Fruit fly (Drosophila melanogaster) whole organism, embryonic: Measurements from ENCODE around the gene sgll.

ENCODE experiments used
- Asciz ChIP-seq: fragments of 200-800 bp; sonication (Bioruptor generic); optimal IDR thresholded peaks from 2 replicates; lab custom pipeline; 2017; ENCODE audit warnings: missing biosample characterization, mild to moderate bottlenecking, missing genetic modification characterization, missing genetic modification reagents
- Awh ChIP-seq: fragments of 200-800 bp; sonication (Bioruptor generic); IDR thresholded peaks from 2 replicates; pipeline ENCODE4, ENCODE4 v1.3.6; 2022; ENCODE audit warnings: missing biosample characterization, missing genetic modification characterization
- CG10366 ChIP-seq: fragments of 200-800 bp; sonication (Bioruptor generic); IDR thresholded peaks from 2 replicates; pipeline ENCODE4 v1.3.6; 2022; ENCODE audit warnings: missing biosample characterization, missing genetic modification characterization
- CG12219 ChIP-seq: fragments of 200-800 bp; sonication (Bioruptor generic); optimal IDR thresholded peaks from 3 replicates; lab custom pipeline; 2018; ENCODE audit warnings: missing biosample characterization, mild to moderate bottlenecking, missing genetic modification characterization
- CG14441 ChIP-seq: fragments of 200-800 bp; sonication (Bioruptor generic); IDR thresholded peaks from 2 replicates; pipeline ENCODE4 v1.3.6; 2022; ENCODE audit warnings: missing biosample characterization, missing genetic modification characterization
- CG14965 ChIP-seq: fragments of 200-800 bp; sonication (Bioruptor generic); optimal IDR thresholded peaks from 2 replicates; lab custom pipeline; 2016; ENCODE audit warnings: missing biosample characterization, missing genetic modification characterization, borderline replicate concordance
- CG15514 ChIP-seq: fragments of 200-800 bp; sonication (Bioruptor generic); optimal IDR thresholded peaks from 3 replicates; lab custom pipeline; 2017; ENCODE audit warnings: missing biosample characterization, missing genetic modification characterization, mild to moderate bottlenecking, moderate library complexity, missing genetic modification reagents
- CG15696 ChIP-seq: fragments of 200-800 bp; sonication (Bioruptor generic); optimal IDR thresholded peaks from 2 replicates; lab custom pipeline; 2019; ENCODE audit warnings: missing biosample characterization, mild to moderate bottlenecking, missing genetic modification characterization, moderate library complexity
- CG1603 ChIP-seq: fragments of 200-800 bp; sonication (Bioruptor generic); optimal IDR thresholded peaks from 2 replicates; lab custom pipeline; 2019; ENCODE audit warnings: missing biosample characterization, mild to moderate bottlenecking, missing genetic modification characterization, moderate library complexity
- CG2199 ChIP-seq: fragments of 200-800 bp; sonication (Bioruptor generic); IDR thresholded peaks from 3 replicates; pipeline ENCODE4 v1.3.6; 2022; ENCODE audit warnings: missing biosample characterization, missing genetic modification characterization
- CG31388 ChIP-seq: fragments of 200-800 bp; sonication (Bioruptor generic); optimal IDR thresholded peaks from 2 replicates; lab custom pipeline; 2016; ENCODE audit warnings: missing biosample characterization, missing genetic modification characterization
- CG3407 ChIP-seq: fragments of 200-800 bp; sonication (Bioruptor generic); optimal IDR thresholded peaks from 2 replicates; lab custom pipeline; 2018; ENCODE audit warnings: missing biosample characterization, mild to moderate bottlenecking, missing genetic modification characterization
- CG34376 ChIP-seq: fragments of 200-800 bp; sonication (Bioruptor generic); optimal IDR thresholded peaks from 2 replicates; lab custom pipeline; 2018; ENCODE audit warnings: missing biosample characterization, mild to moderate bottlenecking, missing genetic modification characterization
- CG7271 ChIP-seq: fragments of 200-800 bp; sonication (Bioruptor generic); optimal IDR thresholded peaks from 2 replicates; lab custom pipeline; 2018; ENCODE audit warnings: missing biosample characterization, mild to moderate bottlenecking, missing genetic modification characterization, moderate library complexity
- CG8944 ChIP-seq: fragments of 200-800 bp; sonication (Bioruptor generic); optimal IDR thresholded peaks from 3 replicates; lab custom pipeline; 2016; ENCODE audit warnings: missing biosample characterization, missing genetic modification characterization
- CTCF ChIP-seq: fragments of 200-800 bp; sonication (Bioruptor generic); optimal IDR thresholded peaks from 2 replicates; lab custom pipeline; 2017; ENCODE audit warnings: missing biosample characterization, mild to moderate bottlenecking, missing genetic modification characterization, moderate library complexity
- E2f1 ChIP-seq: fragments of 200-800 bp; sonication (Bioruptor generic); IDR thresholded peaks from 2 replicates; pipeline ENCODE4 v1.3.6; 2022; ENCODE audit warnings: missing biosample characterization, missing genetic modification characterization
- Hmx ChIP-seq: fragments of 200-800 bp; sonication (Bioruptor generic); optimal IDR thresholded peaks from 2 replicates; lab custom pipeline; 2016; ENCODE audit warnings: missing biosample characterization, missing genetic modification characterization
- Hr51 ChIP-seq, 2 experiments: fragments of 200-800 bp; sonication (Bioruptor generic); optimal IDR thresholded peaks; 2 replicates in 1 of 2; 3 replicates in 1 of 2; lab custom pipeline; 2016 to 2018; ENCODE audit warnings: missing biosample characterization in 2 of 2, missing genetic modification characterization in 2 of 2, mild to moderate bottlenecking in 1 of 2, moderate library complexity in 1 of 2
- Jarid2 ChIP-seq: fragments of 200-800 bp; sonication (Bioruptor generic); optimal IDR thresholded peaks from 3 replicates; lab custom pipeline; 2017; ENCODE audit warnings: mild to moderate bottlenecking, missing biosample characterization, missing genetic modification reagents, missing genetic modification characterization
- Lhr ChIP-seq: fragments of 200-800 bp; sonication (Bioruptor generic); optimal IDR thresholded peaks from 3 replicates; lab custom pipeline; 2017; ENCODE audit warnings: mild to moderate bottlenecking, missing biosample characterization, missing genetic modification reagents, missing genetic modification characterization
- Scr ChIP-seq: fragments of 200-800 bp; sonication (Bioruptor generic); IDR thresholded peaks from 2 replicates; pipeline ENCODE4 v1.3.6; 2022; ENCODE audit warnings: missing biosample characterization, missing genetic modification characterization; ENCODE audit not compliant: partially characterized antibody
- Sox100B ChIP-seq: fragments of 200-800 bp; sonication (Bioruptor generic); optimal IDR thresholded peaks from 3 replicates; lab custom pipeline; 2018; ENCODE audit warnings: missing biosample characterization, mild to moderate bottlenecking, missing genetic modification characterization
- TFAM ChIP-seq: fragments of 200-800 bp; sonication (Bioruptor generic); optimal IDR thresholded peaks from 2 replicates; lab custom pipeline; 2017; ENCODE audit warnings: missing biosample characterization, missing genetic modification characterization, inconsistent platforms
- Taf1 ChIP-seq: fragments of 200-800 bp; sonication (Bioruptor generic); IDR thresholded peaks from 2 replicates; pipeline ENCODE4 v1.3.6; 2022; ENCODE audit warnings: missing biosample characterization, missing genetic modification characterization
- Usf ChIP-seq: fragments of 200-800 bp; sonication (Bioruptor generic); optimal IDR thresholded peaks from 2 replicates; lab custom pipeline; 2017; ENCODE audit warnings: missing genotype, missing biosample characterization, missing genetic modification characterization
- al ChIP-seq: fragments of 200-800 bp; sonication (Bioruptor generic); IDR thresholded peaks from 2 replicates; pipeline ENCODE4 v1.3.6; 2022; ENCODE audit warnings: missing biosample characterization, missing genetic modification characterization
- ara ChIP-seq: fragments of 200-800 bp; sonication (Bioruptor generic); IDR thresholded peaks from 2 replicates; pipeline ENCODE4 v1.3.6; 2022; ENCODE audit warnings: missing biosample characterization, missing genetic modification characterization
- chinmo ChIP-seq: fragments of 200-800 bp; sonication (Bioruptor generic); IDR thresholded peaks from 4 replicates; pipeline ENCODE4 v1.3.6; 2022; ENCODE audit warnings: missing biosample characterization, missing genetic modification characterization; ENCODE audit not compliant: partially characterized antibody
- dan ChIP-seq: fragments of 200-800 bp; sonication (Bioruptor generic); IDR thresholded peaks from 2 replicates; pipeline ENCODE4 v1.3.6; 2022; ENCODE audit warnings: missing biosample characterization, missing genetic modification characterization
- fru ChIP-seq: fragments of >200 bp; optimal IDR thresholded peaks from 2 replicates; lab custom pipeline; 2017
- gce ChIP-seq: fragments of 200-800 bp; sonication (Bioruptor generic); IDR thresholded peaks from 3 replicates; pipeline ENCODE4 v1.3.6; 2022; ENCODE audit warnings: missing biosample characterization, missing genetic modification characterization
- gcm ChIP-seq: fragments of 200-800 bp; sonication (Bioruptor generic); optimal IDR thresholded peaks from 2 replicates; lab custom pipeline; 2019; ENCODE audit warnings: missing biosample characterization, mild to moderate bottlenecking, missing genetic modification characterization, moderate library complexity
- jigr1 ChIP-seq: fragments of 200-800 bp; sonication (Bioruptor generic); IDR thresholded peaks from 3 replicates; pipeline ENCODE4 v1.3.6; 2022; ENCODE audit warnings: missing biosample characterization, missing genetic modification characterization
- kay ChIP-seq: fragments of 200-800 bp; sonication (Bioruptor generic); optimal IDR thresholded peaks from 2 replicates; lab custom pipeline; 2016; ENCODE audit warnings: missing biosample characterization, missing genetic modification characterization
- schlank ChIP-seq: fragments of 200-800 bp; sonication (Bioruptor generic); optimal IDR thresholded peaks from 2 replicates; lab custom pipeline; 2018; ENCODE audit warnings: missing biosample characterization, mild to moderate bottlenecking, missing genetic modification characterization
- sisA ChIP-seq: fragments of 200-800 bp; sonication (Bioruptor generic); IDR thresholded peaks from 2 replicates; pipeline ENCODE4 v1.3.6; 2022; ENCODE audit warnings: missing biosample characterization, missing genetic modification characterization
- sob ChIP-seq: fragments of 200-800 bp; sonication (Bioruptor generic); IDR thresholded peaks from 2 replicates; pipeline ENCODE4 v1.3.6; 2022; ENCODE audit warnings: missing biosample characterization, missing genetic modification characterization
- stwl ChIP-seq: fragments of 200-800 bp; sonication (Bioruptor generic); optimal IDR thresholded peaks from 3 replicates; lab custom pipeline; 2018; ENCODE audit warnings: missing biosample characterization, mild to moderate bottlenecking, missing genetic modification characterization, moderate library complexity
- tap ChIP-seq: fragments of 200-800 bp; optimal IDR thresholded peaks from 3 replicates; lab custom pipeline; 2019; ENCODE audit warnings: missing biosample characterization, mild to moderate bottlenecking, missing genetic modification characterization, moderate library complexity
- vfl ChIP-seq: fragments of 200-800 bp; sonication (Bioruptor generic); optimal IDR thresholded peaks from 2 replicates; lab custom pipeline; 2016; ENCODE audit warnings: missing biosample characterization, missing genetic modification characterization
- wek ChIP-seq: fragments of 200-800 bp; sonication (Bioruptor generic); optimal IDR thresholded peaks from 3 replicates; lab custom pipeline; 2018; ENCODE audit warnings: missing biosample characterization, mild to moderate bottlenecking, missing genetic modification characterization, moderate library complexity
- zen2 ChIP-seq: fragments of 200-800 bp; sonication (Bioruptor generic); IDR thresholded peaks from 3 replicates; pipeline ENCODE4 v1.3.6; 2022; ENCODE audit warnings: missing biosample characterization, missing genetic modification characterization; ENCODE audit not compliant: partially characterized antibody

Gene sgll

DNA sequence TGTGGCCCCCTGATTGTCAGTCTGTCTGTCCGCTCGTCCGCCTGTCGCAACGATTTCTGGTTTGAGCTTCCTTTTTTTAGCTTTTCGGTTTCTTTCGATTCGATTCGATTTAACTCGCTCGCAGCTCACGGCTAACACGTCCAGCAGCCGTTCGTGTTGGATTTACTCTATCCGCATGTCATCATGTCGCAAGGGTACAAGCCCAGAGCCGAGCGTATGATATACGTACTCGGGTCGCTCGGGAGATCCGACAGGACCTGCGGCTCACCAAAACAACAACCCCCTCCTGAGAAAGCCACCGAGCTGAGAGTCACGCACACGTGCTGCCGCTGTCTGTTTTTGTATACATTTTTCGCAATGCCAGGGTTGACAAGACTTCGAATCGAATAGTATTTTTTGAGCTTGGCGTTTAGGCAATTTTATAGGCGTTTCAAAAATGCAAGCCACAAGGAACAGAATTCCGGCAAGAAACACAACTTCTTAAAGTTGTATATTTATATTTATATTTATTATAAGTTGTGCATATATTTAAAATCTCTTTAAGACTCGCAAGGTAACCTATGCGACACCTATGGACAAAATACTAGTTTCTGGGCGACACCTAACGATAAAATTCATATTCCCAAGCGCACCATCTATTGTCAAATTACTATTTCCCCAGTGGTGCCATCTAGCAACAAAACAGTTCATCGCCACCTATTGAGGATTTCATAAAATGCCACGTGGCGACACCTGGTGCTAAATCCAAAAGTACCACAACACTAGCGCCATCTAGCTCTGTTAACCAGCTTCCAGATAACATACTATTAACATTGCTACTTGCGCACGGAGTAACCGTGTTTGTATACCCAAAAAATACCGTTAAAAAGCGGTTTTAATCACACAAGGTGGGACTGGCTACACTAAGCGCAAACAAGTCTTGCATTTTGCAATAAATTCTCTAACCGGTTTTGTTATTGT lies at the start of gene sgll, which contains the start of gene CG2993 (continued):
- TF ChIP-seq schlank (tag; lab: Kevin White, UChicago) (peak; percentile 46), CG8944 (GFP tag; lab: Kevin White, UChicago) (peak; percentile 97), dan (GFP tag; lab: Robert Waterston, UW) (peak; percentile 46; the same call in 1 of the 2 replicates), E2f1 (GFP tag; lab: Robert Waterston, UW) (peak; percentile 94)

DNA sequence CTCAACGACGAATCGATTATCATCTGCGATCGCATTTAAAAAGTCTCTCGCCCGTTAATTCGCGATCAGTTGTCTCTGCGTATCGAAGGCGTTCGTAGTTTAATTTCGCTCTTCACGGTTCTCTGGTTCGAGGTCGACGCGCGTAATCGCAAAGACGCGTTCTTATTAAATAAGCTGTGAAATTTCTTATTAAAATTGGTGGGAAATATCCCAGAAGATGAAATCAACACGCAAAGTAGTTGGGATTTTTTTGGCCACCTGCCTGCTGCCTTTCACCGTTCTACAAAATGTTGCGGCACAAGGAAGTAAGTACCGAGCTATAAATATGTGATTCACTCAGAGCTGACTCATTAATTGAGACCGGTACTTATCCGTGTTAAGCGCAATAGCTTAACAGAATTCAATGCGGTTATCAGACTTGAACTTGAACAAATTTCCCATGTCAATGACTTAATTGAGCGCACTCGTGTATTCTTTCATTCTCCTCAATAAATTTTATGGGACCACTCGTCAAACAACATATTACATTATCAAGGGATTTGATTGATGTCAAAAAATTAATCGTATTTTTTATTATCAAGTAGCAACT lies 49.3 kb upstream of the sgll start:
- TF ChIP-seq CG34376 (GFP tag; lab: Kevin White, UChicago) (peak; percentile 22), vfl (GFP tag; lab: Kevin White, UChicago) (no peak), ara (no peak), chinmo (GFP tag; lab: Robert Waterston, UW) (0 out of 4 replicates have a peak, but pooled peaks have one; percentile 42)

DNA sequence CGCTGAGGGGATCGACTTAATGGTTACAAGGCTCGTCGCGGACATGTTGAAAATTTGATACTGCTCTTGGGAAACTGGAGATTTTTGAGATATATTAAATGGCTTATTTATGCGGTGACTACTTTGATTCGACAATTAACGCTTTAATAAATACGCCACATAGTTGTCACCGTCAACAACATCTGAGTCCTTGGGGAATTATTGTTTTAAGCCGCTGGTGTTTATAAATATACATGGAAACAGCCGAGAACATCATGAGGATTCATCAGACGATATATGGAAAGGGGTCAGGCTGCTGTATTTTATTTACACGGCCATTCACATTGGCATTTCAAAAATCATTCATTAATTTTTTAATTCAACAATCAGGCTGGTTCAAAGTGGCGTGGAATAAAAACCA lies 38.7 kb upstream of the sgll start, which contains the start of gene CG11286:
Gene CG11286, minus strand, starts transcription at position 101 of the 400 bp plus-strand sequence.
- no peak for TF ChIP-seq Taf1
- TF ChIP-seq CG14965 (GFP tag; lab: Kevin White, UChicago) = no peak
- no peak for TF ChIP-seq fru (lab: Kevin White, UChicago)
- no peak for TF ChIP-seq Usf (GFP tag; lab: Kevin White, UChicago)
- TF ChIP-seq al (GFP tag; lab: Robert Waterston, UW) = no peak
- no peak for TF ChIP-seq CG3407 (GFP tag; lab: Kevin White, UChicago)
- TF ChIP-seq gcm = no peak
- TF ChIP-seq jigr1 (GFP tag; lab: Robert Waterston, UW) = no peak

DNA sequence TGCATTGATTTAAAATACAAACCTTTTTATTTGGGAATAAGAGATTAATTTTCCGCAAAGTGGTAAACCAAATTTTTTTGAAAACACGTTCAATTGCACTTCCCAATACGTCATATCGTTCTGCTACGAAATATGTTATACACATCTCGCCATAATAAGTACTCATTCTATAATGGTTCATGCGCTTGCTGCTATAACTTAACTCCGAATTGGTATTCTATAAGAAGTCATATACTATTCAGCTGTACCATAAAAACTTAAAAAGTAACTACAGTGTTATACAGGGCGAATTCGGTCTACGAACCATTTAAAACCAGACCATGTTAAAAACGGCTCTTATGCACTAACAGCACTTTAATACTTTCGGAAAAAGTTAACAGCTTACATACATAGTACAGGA lies 30.7 kb upstream of the sgll start:
- no peak for TF ChIP-seq kay
- peak; percentile 74 for TF ChIP-seq CTCF (GFP tag; lab: Kevin White, UChicago)
- peak; percentile 10 for TF ChIP-seq Jarid2 (GFP tag; lab: Kevin White, UChicago)
- peak; percentile 19 for TF ChIP-seq tap (tag; lab: Kevin White, UChicago)
- peak in 1 of 2 experiments; percentile 38 for TF ChIP-seq Hr51 (GFP tag; optimal IDR thresholded peaks at IDR 0.05; lab: Kevin White, UChicago)
- TF ChIP-seq CG12219 = peak; percentile 45
- peak; percentile 78; the same call in 2 of the 3 replicates for TF ChIP-seq gce
- no peak for TF ChIP-seq Hmx (GFP tag; lab: Kevin White, UChicago)
- no peak for TF ChIP-seq TFAM (GFP tag; lab: Kevin White, UChicago)
- TF ChIP-seq Sox100B (GFP tag; lab: Kevin White, UChicago) = peak; percentile 37
- TF ChIP-seq CG15514 (GFP tag; lab: Kevin White, UChicago) = peak; percentile 2
- TF ChIP-seq stwl (tag; lab: Kevin White, UChicago) = peak; percentile 57
- no peak for TF ChIP-seq sob (GFP tag; lab: Robert Waterston, UW)
- peak; percentile 57 for TF ChIP-seq Asciz (GFP tag; lab: Kevin White, UChicago)
- TF ChIP-seq CG1603 (tag; lab: Kevin White, UChicago) = peak; percentile 85
- TF ChIP-seq zen2 (GFP tag; lab: Robert Waterston, UW) = peak; percentile 16; the same call in 1 of the 3 replicates
- peak; percentile 49; the same call in 1 of the 2 replicates for TF ChIP-seq Awh (GFP tag; lab: Robert Waterston, UW)
- no peak for TF ChIP-seq Scr (GFP tag; lab: Robert Waterston, UW)
- 0 out of 3 replicates have a peak, but pooled peaks have one; percentile 24 for TF ChIP-seq CG2199 (GFP tag; lab: Robert Waterston, UW)
- TF ChIP-seq CG31388 (GFP tag; lab: Kevin White, UChicago) = no peak
- TF ChIP-seq CG14441 (GFP tag; lab: Robert Waterston, UW) = 0 out of 2 replicates have a peak, but pooled peaks have one; percentile 21
- peak; percentile 39 for TF ChIP-seq Lhr
- TF ChIP-seq sisA (GFP tag; lab: Robert Waterston, UW) = no peak
- TF ChIP-seq CG10366 (GFP tag; lab: Robert Waterston, UW) = no peak
- peak; percentile 11 for TF ChIP-seq CG15696 (tag; lab: Kevin White, UChicago)
- TF ChIP-seq CG7271 = peak; percentile 81
- TF ChIP-seq wek (GFP tag; lab: Kevin White, UChicago) = peak; percentile 84
